Comparison of ENCODE assay signal across 6 worm cellular contexts in the genomic region with DNA sequence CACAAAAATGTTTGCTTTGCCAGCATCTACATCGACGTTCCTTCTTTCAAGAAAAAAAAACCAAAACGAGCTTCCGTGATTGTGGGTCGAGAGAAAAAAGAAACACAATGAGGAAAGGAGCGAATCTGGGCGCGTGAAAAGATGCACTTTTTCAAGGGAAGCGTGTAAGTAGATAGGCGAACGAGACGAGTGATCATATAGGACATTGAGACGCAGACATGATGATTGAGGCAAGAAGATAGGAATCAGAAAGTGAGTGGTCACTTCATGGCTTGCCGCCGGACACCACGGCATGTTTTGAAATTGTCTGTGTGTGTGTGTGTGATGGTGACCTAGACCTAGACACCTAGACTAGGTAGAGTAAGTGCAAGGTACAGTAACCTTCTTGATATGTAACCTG.
TF ChIP-seq lines count a peak whose summit lies in the region.

No protein-coding gene starts in this region.

TF ChIP-seq in whole organism, L1 larva, 84 proteins besides CTCF, POLR2A, EP300 and RAD21 (continued from another document and continues in another):
- TF ChIP-seq grh-1 (GFP tag; IDR thresholded peaks at IDR 0.05; lab: Robert Waterston, UW): no peak
- TF ChIP-seq nhr-77 (tag; optimal IDR thresholded peaks at IDR 0.05; lab: Kevin White, UChicago): peak; percentile 11
- no peak for TF ChIP-seq nhr-237 (tag; optimal IDR thresholded peaks at IDR 0.05; lab: Kevin White, UChicago)
- TF ChIP-seq snu-23 (GFP tag; optimal IDR thresholded peaks at IDR 0.05; lab: Kevin White, UChicago): peak; percentile 59
- TF ChIP-seq Y116A8C.19 (tag; optimal IDR thresholded peaks at IDR 0.05; lab: Kevin White, UChicago; ENCODE audit: borderline replicate concordance): no peak
- no peak for TF ChIP-seq unc-86 (tag; optimal IDR thresholded peaks at IDR 0.05; lab: Kevin White, UChicago)
- no peak for TF ChIP-seq dpl-1 (GFP tag; optimal IDR thresholded peaks at IDR 0.05; lab: Kevin White, UChicago)
- TF ChIP-seq sox-4 (tag; optimal IDR thresholded peaks at IDR 0.05; lab: Kevin White, UChicago): no peak
- peak; percentile 20 to 31 for TF ChIP-seq lin-35 (GFP tag; optimal IDR thresholded peaks at IDR 0.05; lab: Kevin White, UChicago)
- peak; percentile 61 for TF ChIP-seq nhr-20 (tag; optimal IDR thresholded peaks at IDR 0.05; lab: Kevin White, UChicago)
- peak; percentile 92 for TF ChIP-seq lin-14 (GFP tag; optimal IDR thresholded peaks at IDR 0.05; lab: Kevin White, UChicago)
- TF ChIP-seq mdl-1 (tag; optimal IDR thresholded peaks at IDR 0.05; lab: Kevin White, UChicago): peak in 1 of 2 experiments; percentile 65
- TF ChIP-seq nhr-90 (tag; optimal IDR thresholded peaks at IDR 0.05; lab: Kevin White, UChicago; ENCODE audit: poor library complexity): peak; percentile 1
- no peak for TF ChIP-seq ceh-90 (tag; optimal IDR thresholded peaks at IDR 0.05; lab: Kevin White, UChicago)
- no peak for TF ChIP-seq unc-30 (tag; optimal IDR thresholded peaks at IDR 0.05; lab: Kevin White, UChicago)
- peak; percentile 71 for TF ChIP-seq rnt-1 (tag; optimal IDR thresholded peaks at IDR 0.05; lab: Kevin White, UChicago)
- TF ChIP-seq lsy-2 (tag; optimal IDR thresholded peaks at IDR 0.05; lab: Kevin White, UChicago): peak; percentile 18 to 41
- no peak for TF ChIP-seq alr-1 (tag; optimal IDR thresholded peaks at IDR 0.05; lab: Kevin White, UChicago; ENCODE audit: borderline replicate concordance)
- TF ChIP-seq C34B4.2 (tag; optimal IDR thresholded peaks at IDR 0.05; lab: Kevin White, UChicago): no peak
- no peak for TF ChIP-seq nhr-12 (tag; optimal IDR thresholded peaks at IDR 0.05; lab: Kevin White, UChicago)
- TF ChIP-seq xbp-1 (tag; optimal IDR thresholded peaks at IDR 0.05; lab: Kevin White, UChicago): peak; percentile 4

TF ChIP-seq in whole organism, L2 larva, 48 proteins besides CTCF, POLR2A, EP300 and RAD21 (continued from another document and continues in another):
- TF ChIP-seq sma-3 (GFP tag; optimal IDR thresholded peaks at IDR 0.05; lab: Kevin White, UChicago) (peak; percentile 59), alr-1 (tag; optimal IDR thresholded peaks at IDR 0.05; lab: Kevin White, UChicago) (no peak), ztf-11 (tag; optimal IDR thresholded peaks at IDR 0.05; lab: Kevin White, UChicago) (no peak), F13H6.1 (tag; optimal IDR thresholded peaks at IDR 0.05; lab: Kevin White, UChicago) (peak; percentile 89), aly-2 (tag; optimal IDR thresholded peaks at IDR 0.05; lab: Kevin White, UChicago) (no peak), nhr-21 (tag; optimal IDR thresholded peaks at IDR 0.05; lab: Kevin White, UChicago) (peak; percentile 75), snpc-4 (tag; optimal IDR thresholded peaks at IDR 0.05; lab: Kevin White, UChicago) (no peak), skn-1 (tag; optimal IDR thresholded peaks at IDR 0.05; lab: Kevin White, UChicago) (no peak), lin-39 (tag; optimal IDR thresholded peaks at IDR 0.05; lab: Kevin White, UChicago) (no peak), mbf-1 (tag; optimal IDR thresholded peaks at IDR 0.05; lab: Kevin White, UChicago) (no peak), ama-1 (optimal IDR thresholded peaks at IDR 0.05; lab: Kevin White, UChicago) (no peak), lin-13 (GFP tag; optimal IDR thresholded peaks at IDR 0.05; lab: Kevin White, UChicago) (peak; percentile 25), egl-27 (tag; optimal IDR thresholded peaks at IDR 0.05; lab: Kevin White, UChicago) (peak; percentile 38), unc-39 (tag; optimal IDR thresholded peaks at IDR 0.05; lab: Kevin White, UChicago) (no peak), lin-11 (tag; optimal IDR thresholded peaks at IDR 0.05; lab: Kevin White, UChicago) (no peak), lsy-2 (tag; optimal IDR thresholded peaks at IDR 0.05; lab: Kevin White, UChicago) (peak in 1 of 2 experiments; percentile 73), zag-1 (tag; optimal IDR thresholded peaks at IDR 0.05; lab: Kevin White, UChicago) (peak; percentile 51), Y55F3AM.14 (GFP tag; optimal IDR thresholded peaks at IDR 0.05; lab: Kevin White, UChicago) (no peak), ceh-82 (tag; optimal IDR thresholded peaks at IDR 0.05; lab: Kevin White, UChicago) (no peak), ztf-4 (tag; optimal IDR thresholded peaks at IDR 0.05; lab: Kevin White, UChicago) (no peak), sem-4 (tag; optimal IDR thresholded peaks at IDR 0.05; lab: Kevin White, UChicago) (peak; percentile 83), elt-3 (tag; optimal IDR thresholded peaks at IDR 0.05; lab: Kevin White, UChicago) (no peak)

TF ChIP-seq in whole organism, L3 larva, 47 proteins besides CTCF, POLR2A, EP300 and RAD21 (continued from another document and continues in another):
- TF ChIP-seq skn-1 (tag; optimal IDR thresholded peaks at IDR 0.05; lab: Kevin White, UChicago) (peak; percentile 69), nhr-43 (tag; optimal IDR thresholded peaks at IDR 0.05; lab: Kevin White, UChicago; ENCODE audit: poor library complexity, severe bottlenecking) (peak; percentile 74), nhr-237 (tag; optimal IDR thresholded peaks at IDR 0.05; lab: Kevin White, UChicago) (no peak), elt-3 (tag; optimal IDR thresholded peaks at IDR 0.05; lab: Kevin White, UChicago) (no peak), fkh-10 (GFP tag; optimal IDR thresholded peaks at IDR 0.05; lab: Kevin White, UChicago) (no peak), R02D3.7 (tag; optimal IDR thresholded peaks at IDR 0.05; lab: Kevin White, UChicago) (peak; percentile 22), tbx-2 (tag; optimal IDR thresholded peaks at IDR 0.05; lab: Kevin White, UChicago) (no peak), ZK546.5 (tag; optimal IDR thresholded peaks at IDR 0.05; lab: Kevin White, UChicago) (no peak), nhr-77 (tag; optimal IDR thresholded peaks at IDR 0.05; lab: Kevin White, UChicago) (no peak), nhr-67 (tag; optimal IDR thresholded peaks at IDR 0.05; lab: Kevin White, UChicago) (no peak), unc-39 (tag; optimal IDR thresholded peaks at IDR 0.05; lab: Kevin White, UChicago) (no peak), nhr-25 (tag; optimal IDR thresholded peaks at IDR 0.05; lab: Kevin White, UChicago) (peak; percentile 83), lin-39 (tag; optimal IDR thresholded peaks at IDR 0.05; lab: Kevin White, UChicago) (peak; percentile 50), nhr-12 (tag; optimal IDR thresholded peaks at IDR 0.05; lab: Kevin White, UChicago) (no peak), ceh-28 (tag; optimal IDR thresholded peaks at IDR 0.05; lab: Kevin White, UChicago) (peak; percentile 30), lsy-12 (tag; optimal IDR thresholded peaks at IDR 0.05; lab: Kevin White, UChicago) (peak; percentile 46), unc-62 (GFP tag; optimal IDR thresholded peaks at IDR 0.05; lab: Kevin White, UChicago) (peak; percentile 77), hmg-11 (tag; optimal IDR thresholded peaks at IDR 0.05; lab: Kevin White, UChicago) (peak; percentile 51), lin-15B (tag; optimal IDR thresholded peaks at IDR 0.05; lab: Kevin White, UChicago) (peak; percentile 52), aly-2 (tag; optimal IDR thresholded peaks at IDR 0.05; lab: Kevin White, UChicago) (no peak), pqm-1 (tag; optimal IDR thresholded peaks at IDR 0.05; lab: Kevin White, UChicago) (peak; percentile 38), fos-1 (tag; optimal IDR thresholded peaks at IDR 0.05; lab: Kevin White, UChicago) (no peak), egl-5 (tag; optimal IDR thresholded peaks at IDR 0.05; lab: Kevin White, UChicago) (peak; percentile 51)

TF ChIP-seq in whole organism, L4 larva, 104 proteins besides CTCF, POLR2A, EP300 and RAD21 (continued from another document and continues in another):
- peak; percentile 76 for TF ChIP-seq hlh-11 (tag; optimal IDR thresholded peaks at IDR 0.05; lab: Kevin White, UChicago)
- no peak for TF ChIP-seq madf-9 (GFP tag; conservative IDR thresholded peaks at IDR 0.05; lab: Robert Waterston, UW)
- peak; percentile 50; the same call in 1 of the 2 replicates for TF ChIP-seq hmg-1.1 (GFP tag; IDR thresholded peaks at IDR 0.05; lab: Robert Waterston, UW)
- TF ChIP-seq mdl-1 (tag; optimal IDR thresholded peaks at IDR 0.05; lab: Kevin White, UChicago): peak in 1 of 2 experiments; percentile 86
- no peak for TF ChIP-seq ztf-11 (tag; optimal IDR thresholded peaks at IDR 0.05; lab: Kevin White, UChicago)
- TF ChIP-seq daf-19 (GFP tag; conservative IDR thresholded peaks at IDR 0.05; lab: Robert Waterston, UW): no peak
- TF ChIP-seq nhr-111 (GFP tag; optimal IDR thresholded peaks at IDR 0.05; lab: Kevin White, UChicago): no peak
- TF ChIP-seq zfp-3 (GFP tag; conservative IDR thresholded peaks at IDR 0.05; lab: Robert Waterston, UW): no peak
- TF ChIP-seq arid-1 (GFP tag; conservative IDR thresholded peaks at IDR 0.05; lab: Robert Waterston, UW): no peak
- no peak for TF ChIP-seq ceh-32 (tag; optimal IDR thresholded peaks at IDR 0.05; lab: Kevin White, UChicago; ENCODE audit: poor library complexity)
- TF ChIP-seq rbr-2 (tag; optimal IDR thresholded peaks at IDR 0.05; lab: Kevin White, UChicago): peak; percentile 33
- TF ChIP-seq spr-1 (tag; optimal IDR thresholded peaks at IDR 0.05; lab: Kevin White, UChicago): no peak
- TF ChIP-seq gei-8 (GFP tag; optimal IDR thresholded peaks at IDR 0.05; lab: Kevin White, UChicago): no peak
- TF ChIP-seq D1046.2 (GFP tag; IDR thresholded peaks at IDR 0.05; lab: Robert Waterston, UW): no peak
- TF ChIP-seq zip-2 (tag; optimal IDR thresholded peaks at IDR 0.05; lab: Kevin White, UChicago): no peak
- TF ChIP-seq nhr-25 (tag; optimal IDR thresholded peaks at IDR 0.05; lab: Kevin White, UChicago; ENCODE audit: borderline replicate concordance, insufficient read depth): peak; percentile 77
- TF ChIP-seq egl-43 (GFP tag; IDR thresholded peaks at IDR 0.05; lab: Robert Waterston, UW): no peak
- no peak for TF ChIP-seq ctbp-1 (GFP tag; IDR thresholded peaks at IDR 0.05; lab: Robert Waterston, UW)
- peak in 1 of 2 experiments; percentile 38 for TF ChIP-seq hif-1 (tag; optimal IDR thresholded peaks at IDR 0.05; lab: Kevin White, UChicago)
- peak; percentile 79 for TF ChIP-seq nhr-11 (tag; optimal IDR thresholded peaks at IDR 0.05; lab: Kevin White, UChicago)
- no peak for TF ChIP-seq unc-39 (tag; optimal IDR thresholded peaks at IDR 0.05; lab: Kevin White, UChicago)
- 0 out of 2 replicates have a peak, but pooled peaks have one; percentile 37 for TF ChIP-seq dmd-8 (GFP tag; IDR thresholded peaks at IDR 0.05; lab: Robert Waterston, UW)
- TF ChIP-seq zfp-2 (tag; optimal IDR thresholded peaks at IDR 0.05; lab: Kevin White, UChicago): no peak

TF ChIP-seq in whole organism, late embryonic, 69 proteins besides CTCF, POLR2A, EP300 and RAD21 (continued from another document):
- TF ChIP-seq ceh-18 (tag; optimal IDR thresholded peaks at IDR 0.05; lab: Kevin White, UChicago) (peak; percentile 22), fkh-10 (GFP tag; optimal IDR thresholded peaks at IDR 0.05; lab: Kevin White, UChicago) (no peak), pha-4 (tag; optimal IDR thresholded peaks at IDR 0.05; lab: Kevin White, UChicago) (no peak), ref-2 (tag; optimal IDR thresholded peaks at IDR 0.05; lab: Kevin White, UChicago) (no peak), elt-4 (tag; optimal IDR thresholded peaks at IDR 0.05; lab: Kevin White, UChicago) (no peak), eyg-1 (tag; optimal IDR thresholded peaks at IDR 0.05; lab: Kevin White, UChicago) (no peak), T23F11.4 (GFP tag; optimal IDR thresholded peaks at IDR 0.05; lab: Kevin White, UChicago) (no peak), ttx-3 (tag; optimal IDR thresholded peaks at IDR 0.05; lab: Kevin White, UChicago) (no peak)

TF ChIP-seq in whole organism, mixed stage, embryonic, 35 proteins besides CTCF, POLR2A, EP300 and RAD21 (continued from another document):
- peak; percentile 3 for TF ChIP-seq blmp-1 (tag; optimal IDR thresholded peaks at IDR 0.05; lab: Kevin White, UChicago)
- no peak for TF ChIP-seq lin-32 (GFP tag; optimal IDR thresholded peaks at IDR 0.05; lab: Kevin White, UChicago)
- TF ChIP-seq nhr-12 (tag; optimal IDR thresholded peaks at IDR 0.05; lab: Kevin White, UChicago): no peak
- TF ChIP-seq ceh-39 (tag; optimal IDR thresholded peaks at IDR 0.05; lab: Kevin White, UChicago): no peak
- TF ChIP-seq ceh-83 (GFP tag; optimal IDR thresholded peaks at IDR 0.05; lab: Kevin White, UChicago): no peak
- no peak for TF ChIP-seq tbx-8 (GFP tag; optimal IDR thresholded peaks at IDR 0.05; lab: Kevin White, UChicago)
- TF ChIP-seq lsy-2 (tag; optimal IDR thresholded peaks at IDR 0.05; lab: Kevin White, UChicago): no peak
- TF ChIP-seq ztf-11 (tag; optimal IDR thresholded peaks at IDR 0.05; lab: Kevin White, UChicago): no peak
- peak; percentile 57 for TF ChIP-seq unc-62 (GFP tag; optimal IDR thresholded peaks at IDR 0.05; lab: Kevin White, UChicago)
- no peak for TF ChIP-seq zip-8 (tag; optimal IDR thresholded peaks at IDR 0.05; lab: Kevin White, UChicago)
- no peak for TF ChIP-seq lin-13 (tag; optimal IDR thresholded peaks at IDR 0.05; lab: Kevin White, UChicago)
- no peak for TF ChIP-seq unc-39 (tag; optimal IDR thresholded peaks at IDR 0.05; lab: Kevin White, UChicago)
- no peak for TF ChIP-seq elt-3 (tag; optimal IDR thresholded peaks at IDR 0.05; lab: Kevin White, UChicago)
- no peak for TF ChIP-seq mls-2 (tag; optimal IDR thresholded peaks at IDR 0.05; lab: Kevin White, UChicago)
- TF ChIP-seq mab-5 (tag; optimal IDR thresholded peaks at IDR 0.05; lab: Kevin White, UChicago): no peak
- no peak for TF ChIP-seq nhr-2 (tag; optimal IDR thresholded peaks at IDR 0.05; lab: Kevin White, UChicago)
- TF ChIP-seq drap-1 (GFP tag; optimal IDR thresholded peaks at IDR 0.05; lab: Kevin White, UChicago): no peak
- TF ChIP-seq M03D4.4 (tag; optimal IDR thresholded peaks at IDR 0.05; lab: Kevin White, UChicago): no peak
- TF ChIP-seq snpc-4 (tag; optimal IDR thresholded peaks at IDR 0.05; lab: Kevin White, UChicago): no peak
- TF ChIP-seq bed-3 (GFP tag; optimal IDR thresholded peaks at IDR 0.05; lab: Kevin White, UChicago): no peak
